Worm (Caenorhabditis elegans): ENCODE results near the gene acbp-5.

DNA sequence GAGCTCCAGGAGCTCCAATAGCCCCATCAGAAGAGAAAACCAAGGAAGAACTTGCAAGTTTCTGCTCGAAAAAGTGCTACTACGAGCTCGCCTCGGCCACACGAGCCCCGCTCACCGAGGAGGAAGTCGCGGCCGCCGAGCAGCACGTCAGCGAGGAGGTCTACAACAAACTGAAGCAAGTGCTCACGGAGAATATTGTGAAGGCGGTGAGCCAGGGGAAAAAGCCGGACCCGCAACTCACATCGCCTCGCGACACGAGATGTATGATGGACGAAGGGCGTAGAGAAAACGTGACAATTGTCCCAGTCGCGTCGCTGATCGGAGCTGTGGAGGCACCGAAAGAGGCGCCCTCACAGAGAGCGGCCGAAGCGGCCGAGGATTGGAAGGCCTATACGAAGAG, 11.2 kb upstream of the acbp-5 start:
- TF ChIP-seq tbx-8 (GFP tag; optimal IDR thresholded peaks at IDR 0.05) (no peak), pha-4 (tag; optimal IDR thresholded peaks at IDR 0.05) (no peak), nhr-28 (tag; optimal IDR thresholded peaks at IDR 0.05) (no peak), ham-2 (GFP tag; optimal IDR thresholded peaks at IDR 0.05) (no peak), nhr-237 (tag; optimal IDR thresholded peaks at IDR 0.05) (no peak), blmp-1 (tag; optimal IDR thresholded peaks at IDR 0.05) (no peak)

All from whole organism, mixed stage, embryonic.